Fruit fly (Drosophila melanogaster) whole organism, embryonic: ENCODE measurements around the gene Ice2.

Experiments
- Ada2b ChIP-seq: fragments of 200-800 bp; sonication (Bioruptor generic); IDR thresholded peaks from 2 replicates; pipeline ENCODE4 v1.3.6; 2022; ENCODE audit warnings: missing biosample characterization, missing genetic modification characterization
- Aef1 ChIP-seq: fragments of 200-800 bp; sonication (Bioruptor generic); IDR thresholded peaks from 3 replicates; pipeline ENCODE4 v1.3.6; 2022; ENCODE audit warnings: missing biosample characterization, missing genetic modification characterization
- BtbVII ChIP-seq: fragments of 200-800 bp; sonication (Bioruptor generic); optimal IDR thresholded peaks from 3 replicates; lab custom pipeline; 2017; ENCODE audit warnings: missing biosample characterization, mild to moderate bottlenecking, missing genetic modification characterization
- CG11560 ChIP-seq: fragments of 200-800 bp; sonication (Bioruptor generic); IDR thresholded peaks from 3 replicates; pipeline ENCODE4 v1.3.6; 2022; ENCODE audit warnings: missing biosample characterization, missing genetic modification characterization
- CG11723 ChIP-seq: fragments of 200-800 bp; sonication (Bioruptor generic); optimal IDR thresholded peaks from 2 replicates; lab custom pipeline; 2017; ENCODE audit warnings: missing biosample characterization, mild to moderate bottlenecking, missing genetic modification characterization
- CG12236 ChIP-seq: fragments of 200-800 bp; sonication (Bioruptor generic); optimal IDR thresholded peaks from 2 replicates; lab custom pipeline; 2016; ENCODE audit warnings: missing biosample characterization, missing genetic modification characterization
- CG12659 ChIP-seq: fragments of 200-800 bp; sonication (Bioruptor generic); optimal IDR thresholded peaks from 3 replicates; lab custom pipeline; 2017; ENCODE audit warnings: mild to moderate bottlenecking, missing biosample characterization, missing genetic modification reagents, missing genetic modification characterization
- CG12744 ChIP-seq: fragments of 200-800 bp; sonication (Bioruptor generic); optimal IDR thresholded peaks from 2 replicates; lab custom pipeline; 2016; ENCODE audit warnings: missing biosample characterization, missing genetic modification characterization
- CG13424 ChIP-seq: fragments of 200-800 bp; sonication (Bioruptor generic); optimal IDR thresholded peaks from 2 replicates; lab custom pipeline; 2019; ENCODE audit warnings: missing biosample characterization, mild to moderate bottlenecking, missing genetic modification characterization, moderate library complexity
- CG14014 ChIP-seq: fragments of 200-800 bp; sonication (Bioruptor generic); IDR thresholded peaks from 2 replicates; pipeline ENCODE4 v1.3.6; 2022; ENCODE audit warnings: missing biosample characterization, missing genetic modification characterization
- CG14965 ChIP-seq: fragments of 200-800 bp; sonication (Bioruptor generic); optimal IDR thresholded peaks from 2 replicates; lab custom pipeline; 2016; ENCODE audit warnings: missing biosample characterization, missing genetic modification characterization, borderline replicate concordance
- CG15269 ChIP-seq: fragments of 200-800 bp; sonication (Bioruptor generic); optimal IDR thresholded peaks from 2 replicates; lab custom pipeline; 2018; ENCODE audit warnings: missing biosample characterization, mild to moderate bottlenecking, missing genetic modification characterization, moderate library complexity
- CG15601 ChIP-seq: fragments of 200-800 bp; sonication (Bioruptor generic); optimal IDR thresholded peaks from 3 replicates; lab custom pipeline; 2019; ENCODE audit warnings: missing biosample characterization, mild to moderate bottlenecking, missing genetic modification characterization, moderate library complexity
- CG2678 ChIP-seq: fragments of 200-800 bp; sonication (Bioruptor generic); optimal IDR thresholded peaks from 3 replicates; lab custom pipeline; 2019; ENCODE audit warnings: missing biosample characterization, mild to moderate bottlenecking, missing genetic modification characterization, moderate library complexity
- CG7786 ChIP-seq: fragments of 200-800 bp; sonication (Bioruptor generic); optimal IDR thresholded peaks from 2 replicates; lab custom pipeline; 2016; ENCODE audit warnings: missing biosample characterization, missing genetic modification characterization
- CG7839 ChIP-seq: fragments of 200-800 bp; sonication (Bioruptor generic); optimal IDR thresholded peaks from 3 replicates; lab custom pipeline; 2018; ENCODE audit warnings: missing biosample characterization, mild to moderate bottlenecking, missing genetic modification characterization, moderate library complexity
- CG7987 ChIP-seq: fragments of 200-800 bp; sonication (Bioruptor generic); optimal IDR thresholded peaks from 2 replicates; lab custom pipeline; 2018; ENCODE audit warnings: missing biosample characterization, mild to moderate bottlenecking, missing genetic modification characterization, moderate library complexity
- CG8290 ChIP-seq, 3 experiments: fragments of 200-800 bp; sonication (Bioruptor generic); optimal IDR thresholded peaks; 2 replicates each; lab custom pipeline; 2016 to 2019; ENCODE audit warnings: missing biosample characterization in 3 of 3, missing genetic modification characterization in 3 of 3, mild to moderate bottlenecking in 2 of 3, moderate library complexity in 1 of 3
- CG9437 ChIP-seq: fragments of 200-800 bp; sonication (Bioruptor generic); optimal IDR thresholded peaks from 2 replicates; lab custom pipeline; 2018; ENCODE audit warnings: missing biosample characterization, mild to moderate bottlenecking, missing genetic modification characterization
- CG9609 ChIP-seq: fragments of 200-800 bp; sonication (Bioruptor generic); optimal IDR thresholded peaks from 3 replicates; lab custom pipeline; 2016; ENCODE audit warnings: missing biosample characterization, missing genetic modification characterization
- CG9727 ChIP-seq: fragments of 200-800 bp; sonication (Bioruptor generic); optimal IDR thresholded peaks from 3 replicates; lab custom pipeline; 2017; ENCODE audit warnings: missing biosample characterization, mild to moderate bottlenecking, missing genetic modification characterization
- CHES-1-like ChIP-seq: fragments of 200-800 bp; sonication (Bioruptor generic); optimal IDR thresholded peaks from 2 replicates; lab custom pipeline; 2016; ENCODE audit warnings: missing biosample characterization, missing genetic modification characterization
- D ChIP-seq, 2 experiments: fragments of 200-800 bp in 1 of 2; fragments of >200 bp in 1 of 2; sonication (Bioruptor generic) in 1 of 2; optimal IDR thresholded peaks; 2 replicates in 1 of 2; 3 replicates in 1 of 2; lab custom pipeline; 2017; ENCODE audit warnings: mild to moderate bottlenecking in 1 of 2, missing biosample characterization in 1 of 2, missing genetic modification characterization in 1 of 2, missing genetic modification reagents in 1 of 2
- Deaf1 ChIP-seq: fragments of 200-800 bp; optimal IDR thresholded peaks from 3 replicates; lab custom pipeline; 2019; ENCODE audit warnings: missing biosample characterization, mild to moderate bottlenecking, missing genetic modification characterization, moderate library complexity
- Fer3 ChIP-seq: fragments of 200-800 bp; sonication (Bioruptor generic); optimal IDR thresholded peaks from 2 replicates; lab custom pipeline; 2018; ENCODE audit warnings: missing biosample characterization, mild to moderate bottlenecking, missing genetic modification characterization, moderate library complexity
- GATAe ChIP-seq: fragments of 200-800 bp; sonication (Bioruptor generic); conservative IDR thresholded peaks from 2 replicates; pipeline ENCODE4 v1.3.6; 2022; ENCODE audit warnings: missing biosample characterization, missing genetic modification characterization
- H2.0 ChIP-seq: fragments of 200-800 bp; sonication (Bioruptor generic); IDR thresholded peaks from 2 replicates; pipeline ENCODE4 v1.3.6; 2022; ENCODE audit warnings: missing biosample characterization, missing genetic modification characterization
- Hsf ChIP-seq: fragments of 200-800 bp; sonication (Bioruptor generic); optimal IDR thresholded peaks from 3 replicates; lab custom pipeline; 2016; ENCODE audit warnings: missing biosample characterization, missing genetic modification characterization
- Mad ChIP-seq: fragments of 200-800 bp; sonication (Bioruptor generic); optimal IDR thresholded peaks from 2 replicates; lab custom pipeline; 2016; ENCODE audit warnings: missing biosample characterization, missing genetic modification characterization
- Rfx ChIP-seq: fragments of 200-800 bp; sonication (Bioruptor generic); IDR thresholded peaks from 2 replicates; pipeline ENCODE4 v1.3.6; 2022; ENCODE audit warnings: missing biosample characterization, missing genetic modification characterization
- Scr ChIP-seq: fragments of 200-800 bp; sonication (Bioruptor generic); IDR thresholded peaks from 2 replicates; pipeline ENCODE4 v1.3.6; 2022; ENCODE audit warnings: missing biosample characterization, missing genetic modification characterization; ENCODE audit not compliant: partially characterized antibody
- Tbp ChIP-seq: fragments of >200 bp; optimal IDR thresholded peaks from 2 replicates; lab custom pipeline; 2018; ENCODE audit warnings: missing biosample characterization, missing genetic modification characterization
- Vsx1 ChIP-seq: fragments of 200-800 bp; sonication (Bioruptor generic); optimal IDR thresholded peaks from 2 replicates; lab custom pipeline; 2017; ENCODE audit warnings: missing biosample characterization, mild to moderate bottlenecking, missing genetic modification characterization, missing genetic modification reagents
- caup ChIP-seq: fragments of 200-800 bp; sonication (Bioruptor generic); optimal IDR thresholded peaks from 3 replicates; lab custom pipeline; 2017; ENCODE audit warnings: missing biosample characterization, mild to moderate bottlenecking, missing genetic modification characterization, moderate library complexity; ENCODE audit not compliant: severe bottlenecking
- dimm ChIP-seq: fragments of 200-800 bp; sonication (Bioruptor generic); IDR thresholded peaks from 2 replicates; pipeline ENCODE4 v1.3.6; 2022; ENCODE audit warnings: missing biosample characterization, missing genetic modification characterization
- eve ChIP-seq, 2 experiments: fragments of >200 bp; optimal IDR thresholded peaks; 2 replicates each; lab custom pipeline; 2017; ENCODE audit warnings: missing biosample characterization in 2 of 2, missing genetic modification characterization in 2 of 2
- exex ChIP-seq: fragments of 200-800 bp; sonication (Bioruptor generic); optimal IDR thresholded peaks from 4 replicates; lab custom pipeline; 2018; ENCODE audit warnings: missing biosample characterization, mild to moderate bottlenecking, missing genetic modification characterization, moderate library complexity
- gem ChIP-seq: fragments of 200-800 bp; sonication (Bioruptor generic); optimal IDR thresholded peaks from 2 replicates; lab custom pipeline; 2019; ENCODE audit warnings: missing biosample characterization, mild to moderate bottlenecking, missing genetic modification characterization, moderate library complexity
- gro ChIP-seq: fragments of 200-800 bp; sonication (Bioruptor generic); optimal IDR thresholded peaks from 2 replicates; lab custom pipeline; 2016; ENCODE audit warnings: missing biosample characterization, missing genetic modification characterization
- jing ChIP-seq: fragments of 200-800 bp; sonication (Bioruptor generic); optimal IDR thresholded peaks from 2 replicates; lab custom pipeline; 2018; ENCODE audit warnings: missing biosample characterization, mild to moderate bottlenecking, missing genetic modification characterization
- lilli ChIP-seq: fragments of 200-800 bp; sonication (Bioruptor generic); optimal IDR thresholded peaks from 3 replicates; lab custom pipeline; 2016; ENCODE audit warnings: missing biosample characterization, missing genetic modification characterization
- lmd ChIP-seq: fragments of 200-800 bp; sonication (Bioruptor generic); IDR thresholded peaks from 2 replicates; pipeline ENCODE4 v1.3.6; 2022; ENCODE audit warnings: missing biosample characterization, missing genetic modification characterization
- pan ChIP-seq, 4 experiments: fragments of >200 bp in 3 of 4; fragments of 200-800 bp in 1 of 4; sonication (Bioruptor generic) in 1 of 4; optimal IDR thresholded peaks in 3 of 4; IDR thresholded peaks in 1 of 4; 2 replicates each; pipeline versions ENCODE4 v1.3.6 to Lab custom; 2017 to 2022; ENCODE audit warnings: missing biosample characterization in 2 of 4, missing genetic modification characterization in 2 of 4, mixed read lengths in 1 of 4
- pfk ChIP-seq: fragments of 200-800 bp; sonication (Bioruptor generic); optimal IDR thresholded peaks from 2 replicates; lab custom pipeline; 2018; ENCODE audit warnings: missing biosample characterization, mild to moderate bottlenecking, missing genetic modification characterization, moderate library complexity
- pho ChIP-seq: fragments of 200-800 bp; sonication (Bioruptor generic); optimal IDR thresholded peaks from 2 replicates; lab custom pipeline; 2016; ENCODE audit warnings: missing biosample characterization, missing genetic modification characterization
- row ChIP-seq: fragments of 200-800 bp; sonication (Bioruptor generic); IDR thresholded peaks from 3 replicates; pipeline ENCODE4 v1.3.6; 2022; ENCODE audit warnings: missing biosample characterization, missing genetic modification characterization
- scrt ChIP-seq: fragments of 200-800 bp; sonication (Bioruptor generic); optimal IDR thresholded peaks from 2 replicates; lab custom pipeline; 2018; ENCODE audit warnings: missing biosample characterization, mild to moderate bottlenecking, missing genetic modification characterization, moderate library complexity
- ttk ChIP-seq: fragments of 200-800 bp; sonication (Bioruptor generic); IDR thresholded peaks from 2 replicates; pipeline ENCODE4 v2.1.2; 2022; ENCODE audit warnings: missing biosample characterization, missing genetic modification characterization

Gene Ice2

dm6 chr3R:21161620-21162029 lies 31.6 kb downstream of the Ice2 start (continued):
- TF ChIP-seq CG12744 (GFP tag; lab: Kevin White, UChicago) (peak; percentile 3), CG12659 (GFP tag; lab: Kevin White, UChicago) (peak; percentile 31), lilli (GFP tag; lab: Kevin White, UChicago) (peak; percentile 71), CG7786 (GFP tag; lab: Kevin White, UChicago) (peak; percentile 67), Fer3 (peak; percentile 29), pho (peak; percentile 62), Rfx (GFP tag; lab: Robert Waterston, UW) (peak; percentile 51; the same call in 1 of the 2 replicates), CG8290 (GFP tag; optimal IDR thresholded peaks at IDR 0.05; lab: Kevin White, UChicago) (no peak), CG8290 (tag; optimal IDR thresholded peaks at IDR 0.05; lab: Kevin White, UChicago) (peak in 1 of 2 experiments; percentile 87), pan (optimal IDR thresholded peaks at IDR 0.05; lab: Kevin White, UChicago) (no peak), pan (GFP tag; optimal IDR thresholded peaks at IDR 0.05 in 1 of 2, IDR thresholded peaks at IDR 0.05 in 1 of 2) (peak in 1 of 2 experiments; percentile 45), CG13424 (tag; lab: Kevin White, UChicago) (peak; percentile 16), Tbp (no peak), scrt (GFP tag; lab: Kevin White, UChicago) (peak; percentile 21), row (GFP tag; lab: Robert Waterston, UW) (peak; percentile 84; the same call in 2 of the 3 replicates), Aef1 (GFP tag; lab: Robert Waterston, UW) (peak; percentile 32; the same call in 2 of the 3 replicates), Hsf (GFP tag; lab: Kevin White, UChicago) (peak; percentile 19), CG7839 (tag; lab: Kevin White, UChicago) (peak; percentile 59), CG11560 (tag; lab: Robert Waterston, UW) (0 out of 3 replicates have a peak, but pooled peaks have one; percentile 21), jing (GFP tag; lab: Kevin White, UChicago) (peak; percentile 13), CHES-1-like (peak; percentile 45), Deaf1 (peak; percentile 17), CG11723 (GFP tag; lab: Kevin White, UChicago) (no peak), lmd (GFP tag; lab: Robert Waterston, UW) (peak; percentile 27; the same call in 1 of the 2 replicates), Vsx1 (GFP tag; lab: Kevin White, UChicago) (no peak), CG14014 (GFP tag; lab: Robert Waterston, UW) (peak; percentile 54), dimm (GFP tag; lab: Robert Waterston, UW) (no peak), pfk (no peak), CG15269 (tag; lab: Kevin White, UChicago) (peak; percentile 66), gro (GFP tag; lab: Kevin White, UChicago) (peak; percentile 69), CG14965 (GFP tag; lab: Kevin White, UChicago) (no peak), gem (tag; lab: Kevin White, UChicago) (peak; percentile 57), eve (GFP tag; optimal IDR thresholded peaks at IDR 0.05; lab: Kevin White, UChicago) (peak in 1 of 2 experiments; percentile 33), CG2678 (peak; percentile 53), H2.0 (GFP tag; lab: Robert Waterston, UW) (peak; percentile 71), Scr (GFP tag; lab: Robert Waterston, UW) (no peak), CG9437 (GFP tag; lab: Kevin White, UChicago) (peak; percentile 9), CG9727 (GFP tag; lab: Kevin White, UChicago) (no peak), Ada2b (GFP tag; lab: Robert Waterston, UW) (peak; percentile 41; the same call in 1 of the 2 replicates), D (optimal IDR thresholded peaks at IDR 0.05; lab: Kevin White, UChicago) (no peak), D (GFP tag; optimal IDR thresholded peaks at IDR 0.05; lab: Kevin White, UChicago) (no peak), BtbVII (GFP tag; lab: Kevin White, UChicago) (no peak), CG15601 (tag; lab: Kevin White, UChicago) (no peak), Mad (peak; percentile 8), GATAe (GFP tag; lab: Robert Waterston, UW) (peak; percentile 28; the same call in 1 of the 2 replicates), CG12236 (GFP tag; lab: Kevin White, UChicago) (no peak), CG7987 (GFP tag; lab: Kevin White, UChicago) (no peak), caup (peak; percentile 29), CG9609 (GFP tag; lab: Kevin White, UChicago) (peak; percentile 50), ttk (no peak), exex (peak; percentile 77)
